Worm (Caenorhabditis elegans) whole organism, L4 larva: ENCODE results near the gene rfip-1.

ENCODE experiments used
- F10B5.3 ChIP-seq: sonication (generic microtip); optimal IDR thresholded peaks from 2 replicates; lab custom pipeline; 2016; ENCODE audit warnings: mild to moderate bottlenecking, missing genetic modification characterization, missing compliant biosample characterization
- F37D6.2 ChIP-seq: sonication (generic microtip); optimal IDR thresholded peaks from 2 replicates; lab custom pipeline; 2016; ENCODE audit warnings: mild to moderate bottlenecking, missing genetic modification characterization, missing compliant biosample characterization
- T20F7.1 ChIP-seq: fragments of 200-800 bp; sonication (Bioruptor generic); optimal IDR thresholded peaks from 2 replicates; lab custom pipeline; 2018; ENCODE audit warnings: mild to moderate bottlenecking, missing genetic modification characterization, missing compliant biosample characterization
- Y105C5A.15 ChIP-seq: fragments of 200-800 bp; sonication (Bioruptor generic); IDR thresholded peaks from 2 replicates; pipeline ENCODE4 v1.3.6; 2022; ENCODE audit warnings: missing genetic modification characterization, missing compliant biosample characterization
- Y48G9A.11 ChIP-seq: fragments of 200-800 bp; sonication (Bioruptor generic); IDR thresholded peaks from 2 replicates; pipeline ENCODE4 v1.3.6; 2022; ENCODE audit warnings: missing genetic modification reagents, missing genetic modification characterization, missing compliant biosample characterization
- aha-1 ChIP-seq: fragments of 150-350 bp; peaks from one replicate; lab custom pipeline; 2014; ENCODE audit warnings: missing biosample characterization, missing genetic modification characterization
- arid-1 ChIP-seq: fragments of 200-800 bp; sonication (Bioruptor generic); conservative IDR thresholded peaks from 2 replicates; pipeline ENCODE4 v1.3.6; 2022; ENCODE audit warnings: missing genetic modification reagents, missing genetic modification characterization, missing compliant biosample characterization
- attf-4 ChIP-seq: sonication (generic microtip); optimal IDR thresholded peaks from 3 replicates; lab custom pipeline; 2017; ENCODE audit warnings: missing biosample characterization, missing genetic modification characterization
- ceh-28 ChIP-seq: fragments of 150-350 bp; optimal IDR thresholded peaks from 2 replicates; lab custom pipeline; 2014; ENCODE audit warnings: missing biosample characterization, missing genetic modification reagents, missing genetic modification characterization
- ceh-62 ChIP-seq: sonication (generic microtip); optimal IDR thresholded peaks from 2 replicates; lab custom pipeline; 2017; ENCODE audit warnings: missing biosample characterization, missing genetic modification characterization
- ceh-82 ChIP-seq: sonication (generic microtip); optimal IDR thresholded peaks from 2 replicates; lab custom pipeline; 2017; ENCODE audit warnings: missing biosample characterization, missing genetic modification characterization
- ctbp-1 ChIP-seq: fragments of 200-800 bp; sonication (Bioruptor generic); IDR thresholded peaks from 2 replicates; pipeline ENCODE4 v1.3.6; 2022; ENCODE audit warnings: missing genetic modification reagents, missing genetic modification characterization, missing compliant biosample characterization
- daf-19 ChIP-seq: fragments of 200-800 bp; sonication (Bioruptor generic); conservative IDR thresholded peaks from 2 replicates; pipeline ENCODE4 v1.3.6; 2022; ENCODE audit warnings: missing genetic modification characterization, missing compliant biosample characterization
- dmd-8 ChIP-seq: fragments of 200-800 bp; sonication (Bioruptor generic); IDR thresholded peaks from 2 replicates; pipeline ENCODE4 v1.3.6; 2022; ENCODE audit warnings: missing genetic modification characterization, missing compliant biosample characterization
- dmd-9 ChIP-seq: fragments of 200-800 bp; sonication (Bioruptor generic); IDR thresholded peaks from 2 replicates; pipeline ENCODE4 v1.3.6; 2022; ENCODE audit warnings: missing genetic modification reagents, missing genetic modification characterization, missing compliant biosample characterization
- dpl-1 ChIP-seq: fragments of 150-350 bp; optimal IDR thresholded peaks from 2 replicates; lab custom pipeline; 2014; ENCODE audit warnings: missing biosample characterization, missing genetic modification reagents, missing genetic modification characterization
- dve-1 ChIP-seq: sonication (generic microtip); optimal IDR thresholded peaks from 2 replicates; lab custom pipeline; 2017; ENCODE audit warnings: antibody characterized with exemption, mild to moderate bottlenecking, missing genetic modification characterization, missing compliant biosample characterization; ENCODE audit not compliant: insufficient read depth
- fkh-10 ChIP-seq: fragments of 150-350 bp; optimal IDR thresholded peaks from 2 replicates; lab custom pipeline; 2014; ENCODE audit warnings: missing biosample characterization, missing genetic modification reagents, missing genetic modification characterization
- hlh-11 ChIP-seq: fragments of 200-800 bp; sonication (Bioruptor generic); optimal IDR thresholded peaks from 2 replicates; lab custom pipeline; 2018; ENCODE audit warnings: mild to moderate bottlenecking, missing genetic modification characterization, missing compliant biosample characterization
- hlh-30 ChIP-seq: sonication (generic microtip); optimal IDR thresholded peaks from 2 replicates; lab custom pipeline; 2017; ENCODE audit warnings: antibody characterized with exemption, mild to moderate bottlenecking, missing genetic modification characterization, missing compliant biosample characterization; ENCODE audit not compliant: insufficient read depth
- lim-7 ChIP-seq: fragments of 200-800 bp; sonication (Bioruptor generic); IDR thresholded peaks from 2 replicates; pipeline ENCODE4 v1.3.6; 2022; ENCODE audit warnings: missing genetic modification characterization, missing compliant biosample characterization
- lin-13 ChIP-seq: fragments of 150-350 bp; optimal IDR thresholded peaks from 2 replicates; lab custom pipeline; 2014; ENCODE audit warnings: missing biosample characterization, missing genetic modification reagents, missing genetic modification characterization
- lin-15B ChIP-seq: fragments of 150-350 bp; sonication (generic microtip); optimal IDR thresholded peaks from 3 replicates; lab custom pipeline; 2014; ENCODE audit warnings: missing biosample characterization, missing genetic modification characterization
- lin-29 ChIP-seq: fragments of 200-800 bp; sonication (Bioruptor generic); IDR thresholded peaks from 2 replicates; pipeline ENCODE4 v1.3.6; 2022; ENCODE audit warnings: missing genetic modification reagents, missing genetic modification characterization, missing compliant biosample characterization
- lin-38 ChIP-seq: fragments of 200-800 bp; sonication (Bioruptor generic); IDR thresholded peaks from 2 replicates; pipeline ENCODE4 v1.3.6; 2022; ENCODE audit warnings: missing genetic modification reagents, missing genetic modification characterization, missing compliant biosample characterization
- lir-3 ChIP-seq: sonication (generic microtip); optimal IDR thresholded peaks from 2 replicates; lab custom pipeline; 2016; ENCODE audit warnings: mild to moderate bottlenecking, missing genetic modification characterization, missing compliant biosample characterization
- madf-5 ChIP-seq, 2 experiments: fragments of 200-800 bp; sonication (Bioruptor generic); IDR thresholded peaks; 2 replicates each; pipeline ENCODE4 v1.3.6; 2022; ENCODE audit warnings: missing compliant biosample characterization in 2 of 2, missing genetic modification characterization in 2 of 2
- mdl-1 ChIP-seq, 2 experiments: fragments of 150-350 bp in 1 of 2; sonication (generic microtip) in 1 of 2; optimal IDR thresholded peaks; 2 replicates each; lab custom pipeline; 2014 to 2017; ENCODE audit warnings: missing biosample characterization in 2 of 2, missing genetic modification characterization in 2 of 2
- mdt-29 ChIP-seq: fragments of 200-800 bp; sonication (Bioruptor generic); IDR thresholded peaks from 2 replicates; pipeline ENCODE4 v1.3.6; 2022; ENCODE audit warnings: missing genetic modification reagents, missing genetic modification characterization, missing compliant biosample characterization
- mep-1 ChIP-seq: fragments of 150-350 bp; sonication (generic microtip); optimal IDR thresholded peaks from 3 replicates; lab custom pipeline; 2014; ENCODE audit warnings: missing biosample characterization, missing genetic modification characterization
- mxl-2 ChIP-seq: fragments of 200-800 bp; sonication (Bioruptor generic); conservative IDR thresholded peaks from 2 replicates; pipeline ENCODE4 v1.3.6; 2022; ENCODE audit warnings: missing genetic modification reagents, missing genetic modification characterization, missing compliant biosample characterization
- mxl-3 ChIP-seq: fragments of 200-800 bp; sonication (Bioruptor generic); optimal IDR thresholded peaks from 2 replicates; lab custom pipeline; 2018; ENCODE audit warnings: mild to moderate bottlenecking, missing genetic modification characterization, missing compliant biosample characterization
- nhr-102 ChIP-seq: sonication (generic microtip); optimal IDR thresholded peaks from 2 replicates; lab custom pipeline; 2016; ENCODE audit warnings: mild to moderate bottlenecking, missing genetic modification characterization, moderate library complexity, missing compliant biosample characterization
- nhr-11 ChIP-seq: fragments of 150-350 bp; optimal IDR thresholded peaks from 2 replicates; lab custom pipeline; 2014; ENCODE audit warnings: missing biosample characterization, missing genetic modification characterization
- nhr-237 ChIP-seq: sonication (generic microtip); optimal IDR thresholded peaks from 2 replicates; lab custom pipeline; 2017; ENCODE audit warnings: missing biosample characterization, missing genetic modification characterization
- nhr-25 ChIP-seq: sonication (generic microtip); optimal IDR thresholded peaks from 2 replicates; lab custom pipeline; 2017; ENCODE audit warnings: missing genetic modification characterization, mild to moderate bottlenecking, missing compliant biosample characterization, antibody characterized with exemption, moderate library complexity, borderline replicate concordance; ENCODE audit not compliant: insufficient read depth
- nhr-28 ChIP-seq: fragments of 150-350 bp; optimal IDR thresholded peaks from 2 replicates; lab custom pipeline; 2014; ENCODE audit warnings: missing biosample characterization, missing genetic modification characterization
- nhr-48 ChIP-seq: sonication (generic microtip); optimal IDR thresholded peaks from 2 replicates; lab custom pipeline; 2016; ENCODE audit warnings: mild to moderate bottlenecking, missing genetic modification characterization, missing compliant biosample characterization
- nhr-76 ChIP-seq: fragments of 150-350 bp; optimal IDR thresholded peaks from 2 replicates; lab custom pipeline; 2014; ENCODE audit warnings: missing biosample characterization, missing genetic modification characterization
- pha-4 ChIP-seq, 2 experiments: fragments of 150-350 bp in 1 of 2; fragments of 200-800 bp in 1 of 2; sonication (Bioruptor generic) in 1 of 2; IDR thresholded peaks in 1 of 2; optimal IDR thresholded peaks in 1 of 2; 2 replicates each; pipeline versions ENCODE4 v1.3.6 to Lab custom; 2014 to 2022; ENCODE audit warnings: missing genetic modification characterization in 2 of 2, missing genetic modification reagents in 2 of 2, missing biosample characterization in 1 of 2, missing compliant biosample characterization in 1 of 2
- php-3 ChIP-seq: fragments of 200-800 bp; sonication (Bioruptor generic); IDR thresholded peaks from 2 replicates; pipeline ENCODE4 v1.3.6; 2022; ENCODE audit warnings: missing genetic modification reagents, missing genetic modification characterization, missing compliant biosample characterization
- set-16 ChIP-seq: fragments of 200-800 bp; sonication (Bioruptor generic); IDR thresholded peaks from 2 replicates; pipeline ENCODE4 v1.3.6; 2022; ENCODE audit warnings: missing genetic modification reagents, missing genetic modification characterization, missing compliant biosample characterization
- snpc-4 ChIP-seq: fragments of 150-350 bp; optimal IDR thresholded peaks from 2 replicates; lab custom pipeline; 2014; ENCODE audit warnings: missing biosample characterization, missing genetic modification characterization
- spr-3 ChIP-seq: fragments of 200-800 bp; sonication (Bioruptor generic); optimal IDR thresholded peaks from 2 replicates; lab custom pipeline; 2018; ENCODE audit warnings: mild to moderate bottlenecking, missing genetic modification characterization, missing compliant biosample characterization
- tra-1 ChIP-seq: fragments of 200-800 bp; sonication (Bioruptor generic); IDR thresholded peaks from 2 replicates; pipeline ENCODE4 v1.3.6; 2022; ENCODE audit warnings: missing genetic modification reagents, missing genetic modification characterization, missing compliant biosample characterization
- vab-7 ChIP-seq: fragments of 200-800 bp; sonication (Bioruptor generic); IDR thresholded peaks from 2 replicates; pipeline ENCODE4 v1.3.6; 2022; ENCODE audit warnings: missing genetic modification reagents, missing genetic modification characterization, missing compliant biosample characterization
- zag-1 ChIP-seq: fragments of 150-350 bp; optimal IDR thresholded peaks from 2 replicates; lab custom pipeline; 2014; ENCODE audit warnings: missing biosample characterization, missing genetic modification characterization
- zfp-3 ChIP-seq: fragments of 200-800 bp; sonication (Bioruptor generic); conservative IDR thresholded peaks from 2 replicates; pipeline ENCODE4 v1.3.6; 2022; ENCODE audit warnings: missing genetic modification reagents, missing genetic modification characterization, missing compliant biosample characterization

Gene rfip-1

ce11 chrII:5895870-5896269, 11.5 kb downstream of the rfip-1 start, which contains the start of gene F59G1.4:
F59G1.4 (plus strand) TSS chrII:5896170.
- TF ChIP-seq lin-38 (GFP tag; lab: Robert Waterston, UW) (no peak), Y105C5A.15 (GFP tag; lab: Robert Waterston, UW) (no peak), daf-19 (GFP tag; lab: Robert Waterston, UW) (no peak), pha-4 (GFP tag; IDR thresholded peaks at IDR 0.05; lab: Robert Waterston, UW) (no peak), pha-4 (tag; optimal IDR thresholded peaks at IDR 0.05; lab: Kevin White, UChicago) (no peak), spr-3 (no peak), dmd-9 (GFP tag; lab: Robert Waterston, UW) (no peak), arid-1 (GFP tag; lab: Robert Waterston, UW) (no peak), ceh-82 (tag; lab: Kevin White, UChicago) (no peak), lim-7 (no peak), zfp-3 (GFP tag; lab: Robert Waterston, UW) (no peak), nhr-11 (no peak), mep-1 (no peak), mdt-29 (GFP tag; lab: Robert Waterston, UW) (no peak), php-3 (GFP tag; lab: Robert Waterston, UW) (no peak), nhr-76 (tag; lab: Kevin White, UChicago) (no peak), ceh-62 (tag; lab: Kevin White, UChicago) (no peak), set-16 (GFP tag; lab: Robert Waterston, UW) (no peak), tra-1 (GFP tag; lab: Robert Waterston, UW) (no peak), lin-29 (no peak), nhr-102 (tag; lab: Kevin White, UChicago) (no peak)

ce11 chrII:5896512-5896911, 12.2 kb downstream of the rfip-1 start:
- TF ChIP-seq madf-5 (GFP tag; IDR thresholded peaks at IDR 0.05; lab: Robert Waterston, UW) (no peak), aha-1 (tag; lab: Kevin White, UChicago) (peak; percentile 74), nhr-11 (peak; percentile 66)
- TF ChIP-seq, all 104 proteins: peak for 2

- peak; percentile 64 for TF ChIP-seq aha-1 (tag; lab: Kevin White, UChicago)
- TF ChIP-seq nhr-25 (tag; lab: Kevin White, UChicago) = no peak
- no peak for TF ChIP-seq nhr-237
- TF ChIP-seq madf-5 (GFP tag; IDR thresholded peaks at IDR 0.05; lab: Robert Waterston, UW) = no peak
- no peak for TF ChIP-seq attf-4 (tag; lab: Kevin White, UChicago)
- TF ChIP-seq F10B5.3 = no peak
- TF ChIP-seq hlh-11 (tag; lab: Kevin White, UChicago) = peak; percentile 67
- no peak for TF ChIP-seq snpc-4 (tag; lab: Kevin White, UChicago)
- TF ChIP-seq dmd-9 (GFP tag; lab: Robert Waterston, UW) = no peak
- peak; percentile 3 for TF ChIP-seq hlh-30 (tag; lab: Kevin White, UChicago)
- no peak for TF ChIP-seq lin-15B
- no peak for TF ChIP-seq mep-1
- no peak for TF ChIP-seq vab-7 (GFP tag; lab: Robert Waterston, UW)
- TF ChIP-seq fkh-10 (GFP tag; lab: Kevin White, UChicago) = no peak
- no peak for TF ChIP-seq nhr-48 (tag; lab: Kevin White, UChicago)
- TF ChIP-seq nhr-102 (tag; lab: Kevin White, UChicago) = no peak
- TF ChIP-seq lin-13 (GFP tag; lab: Kevin White, UChicago) = no peak
- TF ChIP-seq nhr-28 (tag; lab: Kevin White, UChicago) = peak; percentile 28
- TF ChIP-seq Y48G9A.11 (GFP tag; lab: Robert Waterston, UW) = no peak
- no peak for TF ChIP-seq tra-1 (GFP tag; lab: Robert Waterston, UW)
- TF ChIP-seq ctbp-1 (GFP tag; lab: Robert Waterston, UW) = no peak
- TF ChIP-seq ceh-28 (tag; lab: Kevin White, UChicago) = no peak
- no peak for TF ChIP-seq mdl-1 (tag; optimal IDR thresholded peaks at IDR 0.05; lab: Kevin White, UChicago)
- no peak for TF ChIP-seq zag-1
- no peak for TF ChIP-seq lir-3 (tag; lab: Kevin White, UChicago)
- no peak for TF ChIP-seq F37D6.2 (tag; lab: Kevin White, UChicago)
- TF ChIP-seq mxl-3 (GFP tag; lab: Kevin White, UChicago) = no peak
- peak; percentile 15 for TF ChIP-seq dve-1 (tag; lab: Kevin White, UChicago)
- no peak for TF ChIP-seq mxl-2
- TF ChIP-seq dmd-8 (GFP tag; lab: Robert Waterston, UW) = no peak
- TF ChIP-seq set-16 (GFP tag; lab: Robert Waterston, UW) = peak; percentile 37; the same call in 1 of the 2 replicates
- no peak for TF ChIP-seq T20F7.1
- TF ChIP-seq dpl-1 (GFP tag; lab: Kevin White, UChicago) = no peak
Observed at ce11 chrII:5899080-5899479, 14.7 kb downstream of the rfip-1 start.
